Fruit fly (Drosophila melanogaster): ENCODE data around the gene Ir75c.
A peak's percentile ranks its signal among the peaks of the same experiment; 100 is the strongest.

The Ir75c gene

dm6 chr3L:17841085-17841606 is 18.5 kb upstream of the Ir75c start, which contains the start of gene CG5577 (continued):
- TF ChIP-seq CG6765 (GFP tag; optimal IDR thresholded peaks at IDR 0.05) = no peak
- TF ChIP-seq CG16863 (GFP tag; optimal IDR thresholded peaks at IDR 0.05) = no peak
- TF ChIP-seq Adf1 (GFP tag; IDR thresholded peaks at IDR 0.05) = peak; percentile 71; the same call in 1 of the 2 replicates
- no peak for TF ChIP-seq pita (GFP tag; optimal IDR thresholded peaks at IDR 0.05)
- no peak for TF ChIP-seq CG30403 (GFP tag; optimal IDR thresholded peaks at IDR 0.05)
- no peak for TF ChIP-seq Camta (GFP tag; optimal IDR thresholded peaks at IDR 0.05)
- TF ChIP-seq Dad (GFP tag; optimal IDR thresholded peaks at IDR 0.05) = no peak
- TF ChIP-seq CG34422 (GFP tag; IDR thresholded peaks at IDR 0.05) = peak; percentile 41; the same call in 1 of the 3 replicates
- TF ChIP-seq twi (tag; optimal IDR thresholded peaks at IDR 0.05) = no peak
- peak; percentile 75 for TF ChIP-seq CG3995 (GFP tag; optimal IDR thresholded peaks at IDR 0.05)
- TF ChIP-seq CG1647 (GFP tag; optimal IDR thresholded peaks at IDR 0.05) = no peak
- no peak for TF ChIP-seq fd64A (GFP tag; optimal IDR thresholded peaks at IDR 0.05)
- no peak for TF ChIP-seq dmrt99B (tag; optimal IDR thresholded peaks at IDR 0.05)
- no peak for TF ChIP-seq CG11398 (GFP tag; optimal IDR thresholded peaks at IDR 0.05)
- no peak for TF ChIP-seq Spps (tag; optimal IDR thresholded peaks at IDR 0.05)
- no peak for TF ChIP-seq zen (tag; optimal IDR thresholded peaks at IDR 0.05)
- no peak for TF ChIP-seq fd102C (GFP tag; optimal IDR thresholded peaks at IDR 0.05)
- no peak for TF ChIP-seq chif (GFP tag; optimal IDR thresholded peaks at IDR 0.05)
- TF ChIP-seq CG6654 (GFP tag; optimal IDR thresholded peaks at IDR 0.05) = no peak
- TF ChIP-seq CG15073 (GFP tag; optimal IDR thresholded peaks at IDR 0.05) = no peak
- TF ChIP-seq prd (optimal IDR thresholded peaks at IDR 0.05) = no peak
- 0 out of 3 replicates have a peak, but pooled peaks have one; percentile 35 for TF ChIP-seq prd (GFP tag; IDR thresholded peaks at IDR 0.05)
- no peak for TF ChIP-seq Hey (tag; optimal IDR thresholded peaks at IDR 0.05)
- no peak for TF ChIP-seq Xrp1 (GFP tag; IDR thresholded peaks at IDR 0.05)
- no peak for TF ChIP-seq CG32767 (GFP tag; IDR thresholded peaks at IDR 0.05)
- peak; percentile 30 for TF ChIP-seq lilli (GFP tag; optimal IDR thresholded peaks at IDR 0.05)
- TF ChIP-seq ftz-f1 (GFP tag; optimal IDR thresholded peaks at IDR 0.05) = peak; percentile 98
- no peak for TF ChIP-seq CG30431 (GFP tag; optimal IDR thresholded peaks at IDR 0.05)
- peak in 1 of 2 experiments; percentile 13 for TF ChIP-seq Hr78 (GFP tag; optimal IDR thresholded peaks at IDR 0.05)
- no peak for TF ChIP-seq nerfin-1 (tag; optimal IDR thresholded peaks at IDR 0.05)
- TF ChIP-seq zen2 (GFP tag; IDR thresholded peaks at IDR 0.05; ENCODE audit: partially characterized antibody) = peak; percentile 65
- no peak for TF ChIP-seq nom (GFP tag; optimal IDR thresholded peaks at IDR 0.05)
- no peak for TF ChIP-seq sd (tag; optimal IDR thresholded peaks at IDR 0.05)
- TF ChIP-seq CG11560 (tag; IDR thresholded peaks at IDR 0.05) = no peak
- TF ChIP-seq HLHmδ (GFP tag; optimal IDR thresholded peaks at IDR 0.05) = no peak
- TF ChIP-seq nerfin-2 (GFP tag; IDR thresholded peaks at IDR 0.05; ENCODE audit: partially characterized antibody) = 0 out of 2 replicates have a peak, but pooled peaks have one; percentile 16
- TF ChIP-seq mam (GFP tag; optimal IDR thresholded peaks at IDR 0.05) = peak; percentile 22
- peak; percentile 16 for TF ChIP-seq shn (GFP tag; optimal IDR thresholded peaks at IDR 0.05)
- TF ChIP-seq CG2712 (tag; optimal IDR thresholded peaks at IDR 0.05) = no peak
- TF ChIP-seq Hr3 (GFP tag; optimal IDR thresholded peaks at IDR 0.05) = no peak
- TF ChIP-seq sisA (GFP tag; IDR thresholded peaks at IDR 0.05) = no peak
- peak; percentile 9 for TF ChIP-seq CG1603 (tag; optimal IDR thresholded peaks at IDR 0.05)
- no peak for TF ChIP-seq Opbp (GFP tag; IDR thresholded peaks at IDR 0.05; ENCODE audit: partially characterized antibody)
- TF ChIP-seq sr (GFP tag; IDR thresholded peaks at IDR 0.05) = no peak
- TF ChIP-seq CG12155 (GFP tag; optimal IDR thresholded peaks at IDR 0.05) = no peak

Data from whole organism, embryonic.